Fruit fly (Drosophila melanogaster): ENCODE data around the gene vkg.

Gene vkg

DNA sequence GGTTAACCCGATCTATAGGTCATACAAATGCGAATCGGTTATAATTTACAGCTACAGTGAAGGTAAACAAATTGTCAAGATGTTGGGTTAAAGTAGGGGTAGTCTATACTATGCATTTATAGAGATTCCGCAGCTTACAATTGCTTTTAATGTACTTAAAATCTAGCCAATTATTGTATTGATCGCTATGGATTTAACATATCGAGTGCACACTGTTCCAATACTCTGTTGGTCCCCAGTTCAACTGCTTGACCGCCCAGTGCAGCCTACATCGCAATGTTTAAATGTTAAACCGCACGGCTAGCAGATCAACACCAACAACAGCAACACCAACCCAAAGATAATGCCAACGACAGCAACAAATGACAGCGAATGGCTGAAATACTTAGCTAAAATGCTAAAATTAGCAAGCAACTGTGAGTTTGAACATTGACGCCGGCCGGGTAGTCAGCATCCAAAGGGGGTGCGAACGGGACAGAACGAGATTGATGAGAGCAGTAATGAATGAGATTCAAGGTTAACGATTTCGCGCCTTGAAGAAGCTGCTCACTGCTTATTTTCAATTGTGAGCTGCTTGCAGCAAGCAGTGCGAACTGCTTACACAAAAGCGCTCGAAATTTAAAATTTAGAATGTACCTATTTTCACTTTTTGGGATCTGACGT is 26.9 kb downstream of the vkg start:
- TF ChIP-seq sv (GFP tag; optimal IDR thresholded peaks at IDR 0.05): peak; percentile 7
- TF ChIP-seq h (GFP tag; optimal IDR thresholded peaks at IDR 0.05): no peak
- peak; percentile 97 for TF ChIP-seq N (GFP tag; optimal IDR thresholded peaks at IDR 0.05)
- TF ChIP-seq HLH106 (tag; optimal IDR thresholded peaks at IDR 0.05): no peak
- TF ChIP-seq rgr (GFP tag; optimal IDR thresholded peaks at IDR 0.05): no peak
- TF ChIP-seq Rel (GFP tag; optimal IDR thresholded peaks at IDR 0.05): no peak
- peak; percentile 13 for TF ChIP-seq Rel (tag; optimal IDR thresholded peaks at IDR 0.05)
- peak; percentile 23 for TF ChIP-seq Vsx2 (GFP tag; optimal IDR thresholded peaks at IDR 0.05; ENCODE audit: partially characterized antibody)
- peak; percentile 93 for TF ChIP-seq lola (GFP tag; optimal IDR thresholded peaks at IDR 0.05)
- TF ChIP-seq CG9705 (GFP tag; optimal IDR thresholded peaks at IDR 0.05): no peak
- peak; percentile 61 for TF ChIP-seq Hr78 (GFP tag; optimal IDR thresholded peaks at IDR 0.05)
- peak; percentile 76 for TF ChIP-seq Myc (optimal IDR thresholded peaks at IDR 0.05)
- TF ChIP-seq brk (GFP tag; optimal IDR thresholded peaks at IDR 0.05): no peak
- TF ChIP-seq woc (GFP tag; optimal IDR thresholded peaks at IDR 0.05): no peak
- peak; percentile 77 for TF ChIP-seq Dif (GFP tag; optimal IDR thresholded peaks at IDR 0.05; ENCODE audit: partially characterized antibody)
- no peak for TF ChIP-seq br (GFP tag; optimal IDR thresholded peaks at IDR 0.05)

DNA sequence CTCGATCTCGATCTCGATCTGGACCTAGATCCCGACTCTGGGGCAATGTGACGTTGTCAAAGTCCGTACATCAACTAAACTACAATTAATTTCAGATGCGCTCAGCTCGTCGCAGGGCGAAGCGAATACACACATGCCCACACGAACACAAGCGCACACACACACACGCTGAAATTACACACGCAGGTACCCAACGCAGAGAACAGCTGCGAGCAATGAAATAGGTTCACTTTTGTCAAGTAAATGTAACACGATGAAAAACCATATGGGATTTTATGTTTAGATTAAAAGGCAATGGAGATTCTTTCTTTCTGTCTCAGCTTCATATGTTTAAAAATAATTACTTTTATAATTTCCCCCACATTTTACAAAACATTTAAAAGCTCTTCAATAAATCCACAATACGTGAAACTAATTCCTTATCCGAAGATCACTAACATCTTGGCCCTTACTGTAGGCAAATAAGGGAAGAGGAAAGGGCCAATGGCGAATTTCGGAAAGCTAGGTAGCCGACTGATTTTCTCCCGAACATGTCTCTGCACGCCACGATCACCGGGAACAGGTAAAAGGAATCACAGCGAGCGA is 27.6 kb downstream of the vkg start:
- TF ChIP-seq psq (GFP tag; optimal IDR thresholded peaks at IDR 0.05) (peak; percentile 89), GATAd (GFP tag; optimal IDR thresholded peaks at IDR 0.05) (no peak), Myc (optimal IDR thresholded peaks at IDR 0.05) (no peak), Rel (GFP tag; optimal IDR thresholded peaks at IDR 0.05) (peak; percentile 63), Rel (tag; optimal IDR thresholded peaks at IDR 0.05) (peak; percentile 62), rgr (GFP tag; optimal IDR thresholded peaks at IDR 0.05) (peak; percentile 85), tai (GFP tag; optimal IDR thresholded peaks at IDR 0.05) (peak; percentile 84), usp (GFP tag; optimal IDR thresholded peaks at IDR 0.05) (no peak), OdsH (GFP tag; optimal IDR thresholded peaks at IDR 0.05) (peak; percentile 88), Sp1 (GFP tag; optimal IDR thresholded peaks at IDR 0.05) (peak; percentile 96), h (GFP tag; optimal IDR thresholded peaks at IDR 0.05) (peak; percentile 92), brk (GFP tag; optimal IDR thresholded peaks at IDR 0.05) (peak; percentile 71), Hnf4 (GFP tag; optimal IDR thresholded peaks at IDR 0.05) (peak; percentile 85), Mio (GFP tag; optimal IDR thresholded peaks at IDR 0.05) (peak; percentile 6), CG32264 (GFP tag; optimal IDR thresholded peaks at IDR 0.05) (peak; percentile 76), HLH106 (tag; optimal IDR thresholded peaks at IDR 0.05) (peak; percentile 89), CrebA (GFP tag; optimal IDR thresholded peaks at IDR 0.05; ENCODE audit: borderline replicate concordance) (no peak), sv (GFP tag; optimal IDR thresholded peaks at IDR 0.05) (peak; percentile 64), sage (GFP tag; optimal IDR thresholded peaks at IDR 0.05) (peak; percentile 69), foxo (GFP tag; optimal IDR thresholded peaks at IDR 0.05) (peak; percentile 52 to 88), dmrt93B (GFP tag; optimal IDR thresholded peaks at IDR 0.05) (peak; percentile 73), br (GFP tag; optimal IDR thresholded peaks at IDR 0.05) (peak; percentile 93), N (GFP tag; optimal IDR thresholded peaks at IDR 0.05) (no peak), ey (GFP tag; optimal IDR thresholded peaks at IDR 0.05) (peak; percentile 91), woc (GFP tag; optimal IDR thresholded peaks at IDR 0.05) (peak; percentile 96), pan (optimal IDR thresholded peaks at IDR 0.05) (no peak), Dif (GFP tag; optimal IDR thresholded peaks at IDR 0.05; ENCODE audit: partially characterized antibody) (peak; percentile 21), dsf (GFP tag; optimal IDR thresholded peaks at IDR 0.05; ENCODE audit: borderline replicate concordance) (peak; percentile 51), Dfd (GFP tag; optimal IDR thresholded peaks at IDR 0.05) (no peak), Vsx2 (GFP tag; optimal IDR thresholded peaks at IDR 0.05; ENCODE audit: partially characterized antibody) (no peak), CG9705 (GFP tag; optimal IDR thresholded peaks at IDR 0.05) (peak; percentile 76), fru (GFP tag; optimal IDR thresholded peaks at IDR 0.05) (peak; percentile 95), jim (GFP tag; optimal IDR thresholded peaks at IDR 0.05) (no peak), Jra (GFP tag; optimal IDR thresholded peaks at IDR 0.05) (peak; percentile 82)

All from whole organism, wandering third instar larva.